Worm (Caenorhabditis elegans) whole organism, L2 larva: ENCODE measurements around the gene ZK697.8.

Source experiments
- F13H6.1 ChIP-seq: sonication (generic microtip); optimal IDR thresholded peaks from 2 replicates; lab custom pipeline; 2016; ENCODE audit warnings: missing genetic modification characterization, missing compliant biosample characterization
- R02D3.7 ChIP-seq: fragments of 150-350 bp; optimal IDR thresholded peaks from 2 replicates; lab custom pipeline; 2014; ENCODE audit warnings: missing biosample characterization, missing genetic modification characterization
- Y55F3AM.14 ChIP-seq: fragments of 200-800 bp; sonication (Bioruptor generic); optimal IDR thresholded peaks from 2 replicates; lab custom pipeline; 2018; ENCODE audit warnings: mild to moderate bottlenecking, missing genetic modification characterization, missing compliant biosample characterization
- alr-1 ChIP-seq: fragments of 150-350 bp; optimal IDR thresholded peaks from 2 replicates; lab custom pipeline; 2014; ENCODE audit warnings: missing biosample characterization, missing genetic modification characterization
- ama-1 ChIP-seq: fragments of 150-350 bp; optimal IDR thresholded peaks from 2 replicates; lab custom pipeline; 2018; ENCODE audit warnings: inconsistent platforms
- ceh-16 ChIP-seq: fragments of 150-350 bp; optimal IDR thresholded peaks from 2 replicates; lab custom pipeline; 2014; ENCODE audit warnings: missing biosample characterization, missing genetic modification characterization
- ceh-82 ChIP-seq: fragments of 150-350 bp; optimal IDR thresholded peaks from 2 replicates; lab custom pipeline; 2014; ENCODE audit warnings: missing biosample characterization, missing genetic modification characterization
- crh-2 ChIP-seq: sonication (generic microtip); optimal IDR thresholded peaks from 2 replicates; lab custom pipeline; 2017; ENCODE audit warnings: missing biosample characterization, missing genetic modification characterization
- elt-3 ChIP-seq: sonication (generic microtip); optimal IDR thresholded peaks from 2 replicates; lab custom pipeline; 2017; ENCODE audit warnings: missing biosample characterization, missing genetic modification characterization
- fos-1 ChIP-seq: fragments of 150-350 bp; optimal IDR thresholded peaks from 2 replicates; lab custom pipeline; 2014; ENCODE audit warnings: missing biosample characterization, missing genetic modification characterization
- lin-13 ChIP-seq: fragments of 150-350 bp; optimal IDR thresholded peaks from 2 replicates; lab custom pipeline; 2014; ENCODE audit warnings: missing biosample characterization, missing genetic modification reagents, missing genetic modification characterization
- lin-39 ChIP-seq: fragments of 150-350 bp; optimal IDR thresholded peaks from 2 replicates; lab custom pipeline; 2014; ENCODE audit warnings: missing biosample characterization, missing genetic modification reagents, missing genetic modification characterization
- lsy-2 ChIP-seq, 2 experiments: fragments of 150-350 bp in 1 of 2; sonication (generic microtip) in 1 of 2; optimal IDR thresholded peaks; 2 replicates each; lab custom pipeline; 2014 to 2017; ENCODE audit warnings: missing biosample characterization in 2 of 2, missing genetic modification characterization in 2 of 2
- mdl-1 ChIP-seq, 2 experiments: fragments of 150-350 bp in 1 of 2; sonication (generic microtip) in 1 of 2; optimal IDR thresholded peaks; 2 replicates each; lab custom pipeline; 2017; ENCODE audit warnings: missing biosample characterization in 2 of 2, missing genetic modification characterization in 2 of 2
- nhr-11 ChIP-seq: fragments of 150-350 bp; optimal IDR thresholded peaks from 2 replicates; lab custom pipeline; 2014; ENCODE audit warnings: missing biosample characterization, missing genetic modification characterization
- nhr-12 ChIP-seq: fragments of 150-350 bp; optimal IDR thresholded peaks from 2 replicates; lab custom pipeline; 2014; ENCODE audit warnings: missing biosample characterization, missing genetic modification characterization
- nhr-129 ChIP-seq: fragments of 150-350 bp; optimal IDR thresholded peaks from 2 replicates; lab custom pipeline; 2014; ENCODE audit warnings: missing biosample characterization, missing genetic modification characterization
- nhr-21 ChIP-seq: fragments of 150-350 bp; optimal IDR thresholded peaks from 2 replicates; lab custom pipeline; 2014; ENCODE audit warnings: missing biosample characterization, missing genetic modification characterization
- nhr-237 ChIP-seq: fragments of 150-350 bp; optimal IDR thresholded peaks from 2 replicates; lab custom pipeline; 2014; ENCODE audit warnings: missing biosample characterization, missing genetic modification characterization
- nhr-25 ChIP-seq: fragments of 150-350 bp; sonication (generic microtip); optimal IDR thresholded peaks from 3 replicates; lab custom pipeline; 2014; ENCODE audit warnings: missing biosample characterization, missing genetic modification characterization
- sma-3 ChIP-seq: sonication (generic microtip); optimal IDR thresholded peaks from 2 replicates; lab custom pipeline; 2016; ENCODE audit warnings: missing genetic modification reagents, missing genetic modification characterization, missing compliant biosample characterization
- snpc-4 ChIP-seq: fragments of 150-350 bp; optimal IDR thresholded peaks from 2 replicates; lab custom pipeline; 2014; ENCODE audit warnings: missing biosample characterization, missing genetic modification characterization
- unc-55 ChIP-seq: fragments of 150-350 bp; sonication (generic microtip); optimal IDR thresholded peaks from 3 replicates; lab custom pipeline; 2014; ENCODE audit warnings: missing biosample characterization, missing genetic modification reagents, missing genetic modification characterization
- ztf-11 ChIP-seq: sonication (generic microtip); optimal IDR thresholded peaks from 2 replicates; lab custom pipeline; 2017; ENCODE audit warnings: missing biosample characterization, missing genetic modification characterization

ZK697.8 gene

ce11 chrV:1718232-1718631 is 30.7 kb downstream of the ZK697.8 start:
- TF ChIP-seq snpc-4 = no peak
- no peak for TF ChIP-seq nhr-25

DNA sequence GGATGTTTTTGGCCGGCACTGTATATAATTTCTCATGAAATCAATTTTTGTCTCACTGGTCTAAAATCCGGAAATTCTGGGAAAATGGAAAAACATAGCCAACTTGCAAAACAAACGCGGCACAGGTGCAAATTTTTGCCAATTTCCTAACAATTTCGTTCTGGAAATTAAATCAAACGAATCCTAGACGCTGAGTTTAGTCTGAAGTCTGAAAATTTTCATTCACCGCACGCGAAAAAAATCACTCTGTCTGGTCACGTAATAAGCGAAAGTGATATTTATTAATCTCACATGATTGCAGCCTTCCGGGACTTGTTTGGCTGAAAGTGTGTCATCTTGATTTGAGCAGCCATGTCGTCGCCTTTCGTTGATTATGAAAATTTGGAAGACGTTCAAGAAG is 32.1 kb downstream of the ZK697.8 start, which contains the start of gene srw-103:
Gene srw-103 (plus strand): TSS at position 301 of the 400 bp plus-strand sequence.
- TF ChIP-seq nhr-25 = no peak
- TF ChIP-seq nhr-21 (tag; lab: Kevin White, UChicago) = no peak
- no peak for TF ChIP-seq snpc-4
- no peak for TF ChIP-seq nhr-12 (tag; lab: Kevin White, UChicago)
- TF ChIP-seq fos-1 (tag; lab: Kevin White, UChicago) = no peak
- TF ChIP-seq nhr-129 (tag; lab: Kevin White, UChicago) = no peak
- TF ChIP-seq ztf-11 (tag; lab: Kevin White, UChicago) = no peak
- TF ChIP-seq sma-3 (GFP tag; lab: Kevin White, UChicago) = no peak

ce11 chrV:1710909-1711308 is 38.0 kb downstream of the ZK697.8 start, which contains the start of gene srw-100:
Gene srw-100, plus strand, starts transcription at chrV:1711209.
- TF ChIP-seq R02D3.7 = no peak
- no peak for TF ChIP-seq ama-1 (lab: Kevin White, UChicago)
- TF ChIP-seq nhr-237 (tag; lab: Kevin White, UChicago) = no peak

DNA sequence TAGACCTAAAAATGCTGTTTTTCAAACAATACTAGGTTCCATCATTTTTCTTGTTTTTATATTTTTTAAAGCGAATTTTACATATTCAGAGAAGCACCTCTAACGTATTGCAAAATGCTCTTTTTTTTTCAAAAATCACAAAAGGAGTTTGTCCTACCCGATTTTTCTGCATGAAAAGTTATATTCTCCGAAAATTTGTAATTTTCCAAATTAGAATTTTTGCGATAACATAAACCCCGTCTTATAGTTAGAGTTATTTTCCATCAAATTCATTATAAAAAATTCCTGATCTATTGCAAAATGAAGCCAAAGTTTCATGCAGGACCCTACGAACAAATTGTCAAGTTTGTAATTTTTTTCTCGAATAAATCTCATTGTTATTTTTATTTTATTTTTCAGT is 40.5 kb downstream of the ZK697.8 start, which contains the start of gene srw-99:
Gene srw-99 (plus strand): TSS at position 301 of the 400 bp plus-strand sequence.
- TF ChIP-seq lsy-2 (tag; optimal IDR thresholded peaks at IDR 0.05; lab: Kevin White, UChicago) = no peak
- no peak for TF ChIP-seq ceh-16 (tag; lab: Kevin White, UChicago)
- TF ChIP-seq lin-13 (GFP tag; lab: Kevin White, UChicago) = no peak

- TF ChIP-seq F13H6.1 (tag; lab: Kevin White, UChicago) (no peak), Y55F3AM.14 (GFP tag; lab: Kevin White, UChicago) (no peak), nhr-237 (tag; lab: Kevin White, UChicago) (no peak), crh-2 (tag; lab: Kevin White, UChicago) (no peak), lin-39 (no peak), unc-55 (GFP tag; lab: Kevin White, UChicago) (no peak), alr-1 (tag; lab: Kevin White, UChicago) (no peak)
- TF ChIP-seq, all 48 proteins: peak for 0
These were observed 47.3 kb downstream of the ZK697.8 start, which contains the start of gene srw-90 for ce11 chrV:1701584-1702101. Gene srw-90, plus strand, starts transcription at chrV:1702051.

- no peak for TF ChIP-seq mdl-1 (tag; optimal IDR thresholded peaks at IDR 0.05; lab: Kevin White, UChicago)
- TF ChIP-seq nhr-237 (tag; lab: Kevin White, UChicago) = no peak
- no peak for TF ChIP-seq nhr-11 (tag; lab: Kevin White, UChicago)
- no peak for TF ChIP-seq R02D3.7
- no peak for TF ChIP-seq elt-3
- TF ChIP-seq ceh-82 (tag; lab: Kevin White, UChicago) = no peak
- no peak for TF ChIP-seq alr-1 (tag; lab: Kevin White, UChicago)
- TF ChIP-seq lin-13 (GFP tag; lab: Kevin White, UChicago) = no peak
These were observed 49.6 kb downstream of the ZK697.8 start for ce11 chrV:1699228-1699795.
